Fruit fly (Drosophila melanogaster): ENCODE measurements around the gene CG17029.

CG17029 gene

dm6 chr3L:16015765-16016760 lies 39.4 kb downstream of the CG17029 start:
- no peak for TF ChIP-seq CG10348 (GFP tag; IDR thresholded peaks at IDR 0.05)
- TF ChIP-seq rn (GFP tag; IDR thresholded peaks at IDR 0.05), result no peak
- peak; percentile 68 for TF ChIP-seq CG14655 (GFP tag; optimal IDR thresholded peaks at IDR 0.05)
- peak; percentile 64 for TF ChIP-seq CG15710 (tag; optimal IDR thresholded peaks at IDR 0.05)
- TF ChIP-seq Snoo (tag; optimal IDR thresholded peaks at IDR 0.05), result peak; percentile 55
- no peak for TF ChIP-seq CG12605 (GFP tag; IDR thresholded peaks at IDR 0.05)
- TF ChIP-seq fd96Ca (GFP tag; IDR thresholded peaks at IDR 0.05), result no peak
- peak; percentile 86 for TF ChIP-seq CG8159 (tag; optimal IDR thresholded peaks at IDR 0.05)
- TF ChIP-seq Pif1B (GFP tag; optimal IDR thresholded peaks at IDR 0.05), result peak; percentile 35
- TF ChIP-seq Pif1A (GFP tag; optimal IDR thresholded peaks at IDR 0.05), result peak; percentile 3
- TF ChIP-seq EcR (GFP tag; optimal IDR thresholded peaks at IDR 0.05), result no peak
- TF ChIP-seq Ets98B (GFP tag; IDR thresholded peaks at IDR 0.05), result no peak
- peak; percentile 74 for TF ChIP-seq D1 (tag; optimal IDR thresholded peaks at IDR 0.05)
- TF ChIP-seq CG8301 (tag; optimal IDR thresholded peaks at IDR 0.05), result peak; percentile 50
- TF ChIP-seq CG4496 (GFP tag; IDR thresholded peaks at IDR 0.05), result no peak
- peak; percentile 33 for TF ChIP-seq CG34367 (tag; optimal IDR thresholded peaks at IDR 0.05)
- TF ChIP-seq CG32121 (GFP tag; IDR thresholded peaks at IDR 0.05), result no peak
- no peak for TF ChIP-seq CG13204 (GFP tag; optimal IDR thresholded peaks at IDR 0.05)
- TF ChIP-seq gl (tag; optimal IDR thresholded peaks at IDR 0.05), result no peak
- TF ChIP-seq CG9948 (tag; optimal IDR thresholded peaks at IDR 0.05), result peak; percentile 80
- peak; percentile 71 for TF ChIP-seq CG17806 (tag; optimal IDR thresholded peaks at IDR 0.05)

dm6 chr3L:16016911-16017310 lies 40.2 kb downstream of the CG17029 start:
- TF ChIP-seq CG8301 (tag; optimal IDR thresholded peaks at IDR 0.05), result no peak
- no peak for TF ChIP-seq CG4496 (GFP tag; IDR thresholded peaks at IDR 0.05)
- no peak for TF ChIP-seq Snoo (tag; optimal IDR thresholded peaks at IDR 0.05)
- no peak for TF ChIP-seq CG12605 (GFP tag; IDR thresholded peaks at IDR 0.05)
- peak; percentile 21 for TF ChIP-seq CG9948 (tag; optimal IDR thresholded peaks at IDR 0.05)
- no peak for TF ChIP-seq CG13204 (GFP tag; optimal IDR thresholded peaks at IDR 0.05)
- peak; percentile 32 for TF ChIP-seq CG14655 (GFP tag; optimal IDR thresholded peaks at IDR 0.05)
- no peak for TF ChIP-seq fd96Ca (GFP tag; IDR thresholded peaks at IDR 0.05)
- TF ChIP-seq CG8159 (tag; optimal IDR thresholded peaks at IDR 0.05), result peak; percentile 46
- TF ChIP-seq D1 (tag; optimal IDR thresholded peaks at IDR 0.05), result no peak

DNA sequence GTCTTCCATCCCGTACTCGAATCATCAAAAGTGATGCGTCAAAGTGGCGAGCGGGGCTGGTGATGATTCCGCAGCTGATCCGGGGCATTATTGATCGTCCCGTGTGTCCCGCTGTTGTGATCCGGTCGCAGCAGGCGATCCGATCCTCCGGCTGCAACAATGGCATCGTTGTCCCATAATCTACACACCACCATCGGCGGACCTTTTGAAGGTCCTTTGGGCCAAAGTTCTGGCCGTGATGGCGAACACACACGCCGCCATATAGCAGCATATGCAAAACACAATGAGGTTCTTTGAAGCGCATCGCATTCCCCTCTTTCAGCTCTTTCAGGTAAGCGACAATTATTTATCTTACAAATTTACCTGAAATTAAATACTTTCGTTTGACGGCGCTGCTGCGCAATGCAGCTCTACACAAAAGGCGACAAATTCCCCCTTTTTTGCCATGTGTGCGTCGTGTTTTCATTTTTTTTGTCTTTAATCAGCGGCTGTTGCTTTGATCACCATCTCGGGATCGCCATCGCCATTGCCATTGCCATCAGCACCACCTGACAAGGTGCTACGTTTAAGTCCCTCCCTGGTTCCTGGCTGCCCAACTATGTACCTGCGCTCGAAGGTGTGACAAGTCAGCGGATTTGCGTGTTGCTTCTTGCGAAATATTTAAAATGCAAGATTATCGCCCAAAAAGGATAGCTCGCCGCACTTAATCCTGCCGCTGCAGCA lies 41.0 kb downstream of the CG17029 start:
- TF ChIP-seq CG10348 (GFP tag; IDR thresholded peaks at IDR 0.05) (no peak), Ets98B (GFP tag; IDR thresholded peaks at IDR 0.05) (no peak), CG8301 (tag; optimal IDR thresholded peaks at IDR 0.05) (no peak), gl (tag; optimal IDR thresholded peaks at IDR 0.05) (no peak), Pif1A (GFP tag; optimal IDR thresholded peaks at IDR 0.05) (no peak), CG17806 (tag; optimal IDR thresholded peaks at IDR 0.05) (no peak), CG32121 (GFP tag; IDR thresholded peaks at IDR 0.05) (no peak), CG12605 (GFP tag; IDR thresholded peaks at IDR 0.05) (no peak), fd96Ca (GFP tag; IDR thresholded peaks at IDR 0.05) (no peak), CG34367 (tag; optimal IDR thresholded peaks at IDR 0.05) (no peak), CG4496 (GFP tag; IDR thresholded peaks at IDR 0.05) (no peak), CG8159 (tag; optimal IDR thresholded peaks at IDR 0.05) (no peak), EcR (GFP tag; optimal IDR thresholded peaks at IDR 0.05) (no peak), D1 (tag; optimal IDR thresholded peaks at IDR 0.05) (no peak), CG13204 (GFP tag; optimal IDR thresholded peaks at IDR 0.05) (no peak), CG15710 (tag; optimal IDR thresholded peaks at IDR 0.05) (no peak), CG9948 (tag; optimal IDR thresholded peaks at IDR 0.05) (no peak), rn (GFP tag; IDR thresholded peaks at IDR 0.05) (no peak), Snoo (tag; optimal IDR thresholded peaks at IDR 0.05) (no peak), CG14655 (GFP tag; optimal IDR thresholded peaks at IDR 0.05) (no peak)

dm6 chr3L:16018251-16018583 lies 41.5 kb downstream of the CG17029 start:
- TF ChIP-seq CG15710 (tag; optimal IDR thresholded peaks at IDR 0.05) (no peak), rn (GFP tag; IDR thresholded peaks at IDR 0.05) (no peak), CG13204 (GFP tag; optimal IDR thresholded peaks at IDR 0.05) (no peak), CG9948 (tag; optimal IDR thresholded peaks at IDR 0.05) (peak; percentile 8), fd96Ca (GFP tag; IDR thresholded peaks at IDR 0.05) (no peak), CG14655 (GFP tag; optimal IDR thresholded peaks at IDR 0.05) (peak; percentile 31), CG10348 (GFP tag; IDR thresholded peaks at IDR 0.05) (no peak), Snoo (tag; optimal IDR thresholded peaks at IDR 0.05) (no peak), CG34367 (tag; optimal IDR thresholded peaks at IDR 0.05) (no peak), gl (tag; optimal IDR thresholded peaks at IDR 0.05) (no peak), CG32121 (GFP tag; IDR thresholded peaks at IDR 0.05) (no peak), CG8301 (tag; optimal IDR thresholded peaks at IDR 0.05) (peak; percentile 30), CG8159 (tag; optimal IDR thresholded peaks at IDR 0.05) (peak; percentile 42), CG12605 (GFP tag; IDR thresholded peaks at IDR 0.05) (no peak), Ets98B (GFP tag; IDR thresholded peaks at IDR 0.05) (no peak), Pif1A (GFP tag; optimal IDR thresholded peaks at IDR 0.05) (no peak), D1 (tag; optimal IDR thresholded peaks at IDR 0.05) (no peak), CG4496 (GFP tag; IDR thresholded peaks at IDR 0.05) (no peak), EcR (GFP tag; optimal IDR thresholded peaks at IDR 0.05) (no peak)

dm6 chr3L:16018721-16019120 lies 42.1 kb downstream of the CG17029 start:
- TF ChIP-seq CG13204 (GFP tag; optimal IDR thresholded peaks at IDR 0.05) (peak; percentile 37), CG9948 (tag; optimal IDR thresholded peaks at IDR 0.05) (no peak), CG4496 (GFP tag; IDR thresholded peaks at IDR 0.05) (0 out of 3 replicates have a peak, but pooled peaks have one; percentile 21)

Measured in whole organism, pupa.